Worm (Caenorhabditis elegans) whole organism, late embryonic: Measurements from ENCODE around the gene F37A4.4.

Experiments used
- ahr-1 ChIP-seq: sonication (generic microtip); optimal IDR thresholded peaks from 2 replicates; lab custom pipeline; 2016; ENCODE audit warnings: missing genetic modification characterization, missing compliant biosample characterization
- ama-1 ChIP-seq: fragments of 150-350 bp; optimal IDR thresholded peaks from 2 replicates; lab custom pipeline; 2014
- ceh-9 ChIP-seq: sonication (generic microtip); optimal IDR thresholded peaks from 2 replicates; lab custom pipeline; 2016; ENCODE audit warnings: mild to moderate bottlenecking, missing genetic modification characterization, inconsistent platforms, missing compliant biosample characterization
- che-1 ChIP-seq: sonication (generic microtip); optimal IDR thresholded peaks from 2 replicates; lab custom pipeline; 2016; ENCODE audit warnings: mild to moderate bottlenecking, missing genetic modification characterization, missing compliant biosample characterization
- gmeb-2 ChIP-seq: sonication (generic microtip); optimal IDR thresholded peaks from 2 replicates; lab custom pipeline; 2016; ENCODE audit warnings: missing genetic modification characterization, inconsistent platforms, missing compliant biosample characterization
- hlh-13 ChIP-seq: fragments of 200-800 bp; sonication (Bioruptor generic); optimal IDR thresholded peaks from 2 replicates; lab custom pipeline; 2018; ENCODE audit warnings: mild to moderate bottlenecking, missing genetic modification characterization, missing compliant biosample characterization
- hlh-15 ChIP-seq: sonication (generic microtip); optimal IDR thresholded peaks from 2 replicates; lab custom pipeline; 2016; ENCODE audit warnings: missing genetic modification characterization, missing compliant biosample characterization
- hlh-30 ChIP-seq: sonication (generic microtip); optimal IDR thresholded peaks from 2 replicates; lab custom pipeline; 2017; ENCODE audit warnings: antibody characterized with exemption, missing genetic modification characterization, missing compliant biosample characterization; ENCODE audit not compliant: insufficient read depth
- nhr-11 ChIP-seq: fragments of 150-350 bp; optimal IDR thresholded peaks from 2 replicates; lab custom pipeline; 2014; ENCODE audit warnings: missing biosample characterization, missing genetic modification characterization
- npax-4 ChIP-seq: sonication (generic microtip); optimal IDR thresholded peaks from 2 replicates; lab custom pipeline; 2016; ENCODE audit warnings: missing genetic modification characterization, missing compliant biosample characterization
- pax-1 ChIP-seq: fragments of 150-350 bp; optimal IDR thresholded peaks from 2 replicates; lab custom pipeline; 2014; ENCODE audit warnings: missing biosample characterization, missing genetic modification characterization
- syd-9 ChIP-seq: sonication (generic microtip); optimal IDR thresholded peaks from 2 replicates; lab custom pipeline; 2016; ENCODE audit warnings: mild to moderate bottlenecking, missing genetic modification characterization, moderate library complexity, missing compliant biosample characterization
- unc-86 ChIP-seq: sonication (generic microtip); optimal IDR thresholded peaks from 2 replicates; lab custom pipeline; 2016; ENCODE audit warnings: missing genetic modification characterization, missing compliant biosample characterization

DNA sequence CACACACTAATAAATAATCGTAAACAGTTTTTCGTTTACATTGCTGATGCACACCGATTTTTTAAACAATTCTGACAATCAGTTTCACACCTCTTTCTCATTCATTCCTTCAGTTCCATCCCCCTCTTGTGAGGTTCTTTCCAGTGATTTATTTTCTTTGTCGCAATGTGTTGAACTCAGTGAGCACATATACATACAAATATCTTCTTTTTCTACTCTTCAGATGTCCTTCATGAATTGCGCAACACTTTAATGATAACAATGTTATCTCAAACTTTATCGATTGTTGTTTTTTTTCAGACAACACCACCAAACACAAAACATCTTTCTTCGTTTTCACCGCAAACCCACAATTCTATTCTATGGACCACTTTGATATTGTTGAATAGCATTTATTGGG lies 32.6 kb downstream of the F37A4.4 start, which contains the start of gene dig-1:
- TF ChIP-seq ceh-9 (tag; lab: Kevin White, UChicago) = no peak
- no peak for TF ChIP-seq nhr-11 (tag; lab: Kevin White, UChicago)
- no peak for TF ChIP-seq unc-86 (tag; lab: Kevin White, UChicago)
- TF ChIP-seq che-1 = no peak
- no peak for TF ChIP-seq hlh-13
- no peak for TF ChIP-seq syd-9 (tag; lab: Kevin White, UChicago)
- no peak for TF ChIP-seq hlh-30 (tag; lab: Kevin White, UChicago)
- TF ChIP-seq hlh-15 = no peak
- no peak for TF ChIP-seq ahr-1 (tag; lab: Kevin White, UChicago)
- no peak for TF ChIP-seq npax-4 (tag; lab: Kevin White, UChicago)
- TF ChIP-seq ama-1 (lab: Kevin White, UChicago) = no peak
- TF ChIP-seq gmeb-2 (tag; lab: Kevin White, UChicago) = no peak
- TF ChIP-seq pax-1 (tag; lab: Kevin White, UChicago) = no peak
